Worm (Caenorhabditis elegans): ENCODE results near the gene atg-7.
A peak's percentile ranks its signal among the peaks of the same experiment; 100 is the strongest.

Gene atg-7

DNA sequence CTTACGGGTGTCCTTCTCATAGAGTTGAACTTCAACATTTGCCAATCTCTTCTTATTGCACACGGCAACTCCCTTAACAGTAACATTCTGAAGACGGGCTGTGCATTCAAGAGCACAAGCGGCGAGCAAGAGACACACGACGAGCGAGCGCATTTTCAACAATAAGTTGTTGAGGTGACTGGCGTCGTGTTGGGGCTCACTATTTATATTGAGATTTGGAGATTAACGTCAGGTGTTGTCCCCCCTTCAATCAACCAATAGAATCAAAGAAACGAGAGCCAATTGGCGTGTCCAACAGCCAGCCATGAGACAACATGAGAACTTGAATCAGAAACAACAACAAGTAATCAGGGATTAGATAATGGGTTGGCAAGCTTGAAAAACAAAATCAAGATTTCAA lies 16.9 kb downstream of the atg-7 start, which contains the start of gene ttr-16:
ttr-16 (minus strand) TSS at position 176 of the 400 bp plus-strand sequence.
- TF ChIP-seq dmd-4 (tag; optimal IDR thresholded peaks at IDR 0.05), result no peak
- no peak for TF ChIP-seq sma-3 (GFP tag; optimal IDR thresholded peaks at IDR 0.05)
- peak; percentile 20 for TF ChIP-seq F13H6.1 (tag; optimal IDR thresholded peaks at IDR 0.05)
- peak; percentile 20 for TF ChIP-seq C34F6.9 (tag; optimal IDR thresholded peaks at IDR 0.05)
- no peak for TF ChIP-seq nhr-6 (tag; optimal IDR thresholded peaks at IDR 0.05)
- TF ChIP-seq lin-13 (GFP tag; optimal IDR thresholded peaks at IDR 0.05), result no peak
- TF ChIP-seq alr-1 (tag; optimal IDR thresholded peaks at IDR 0.05), result no peak
- no peak for TF ChIP-seq fos-1 (tag; optimal IDR thresholded peaks at IDR 0.05)
- no peak for TF ChIP-seq peb-1 (tag; optimal IDR thresholded peaks at IDR 0.05)
- TF ChIP-seq crh-2 (tag; optimal IDR thresholded peaks at IDR 0.05), result no peak
- TF ChIP-seq ztf-1 (GFP tag; conservative IDR thresholded peaks at IDR 0.05), result no peak
- TF ChIP-seq mbf-1 (tag; optimal IDR thresholded peaks at IDR 0.05), result no peak
- TF ChIP-seq gmeb-1 (tag; optimal IDR thresholded peaks at IDR 0.05), result no peak
- no peak for TF ChIP-seq nhr-11 (tag; optimal IDR thresholded peaks at IDR 0.05)
- TF ChIP-seq sma-9 (GFP tag; optimal IDR thresholded peaks at IDR 0.05), result peak; percentile 32
- TF ChIP-seq sma-9 (tag; optimal IDR thresholded peaks at IDR 0.05), result no peak
- TF ChIP-seq R02D3.7 (tag; optimal IDR thresholded peaks at IDR 0.05), result no peak
- TF ChIP-seq ztf-11 (tag; optimal IDR thresholded peaks at IDR 0.05), result no peak
- no peak for TF ChIP-seq zag-1 (tag; optimal IDR thresholded peaks at IDR 0.05)
- TF ChIP-seq aly-2 (tag; optimal IDR thresholded peaks at IDR 0.05), result no peak
- no peak for TF ChIP-seq nhr-237 (tag; optimal IDR thresholded peaks at IDR 0.05)
- no peak for TF ChIP-seq nhr-21 (tag; optimal IDR thresholded peaks at IDR 0.05)
- no peak for TF ChIP-seq elt-3 (tag; optimal IDR thresholded peaks at IDR 0.05)
- TF ChIP-seq Y55F3AM.14 (GFP tag; optimal IDR thresholded peaks at IDR 0.05), result no peak
- no peak for TF ChIP-seq egl-27 (tag; optimal IDR thresholded peaks at IDR 0.05)
- no peak for TF ChIP-seq unc-62 (GFP tag; optimal IDR thresholded peaks at IDR 0.05)
- no peak for TF ChIP-seq mdl-1 (tag; optimal IDR thresholded peaks at IDR 0.05)
- TF ChIP-seq elt-1 (tag; optimal IDR thresholded peaks at IDR 0.05), result no peak
- TF ChIP-seq nhr-10 (tag; optimal IDR thresholded peaks at IDR 0.05), result no peak
- TF ChIP-seq ztf-4 (tag; optimal IDR thresholded peaks at IDR 0.05), result no peak
- TF ChIP-seq lsy-2 (tag; optimal IDR thresholded peaks at IDR 0.05), result peak in 1 of 2 experiments; percentile 49
- TF ChIP-seq nhr-12 (tag; optimal IDR thresholded peaks at IDR 0.05), result no peak
- TF ChIP-seq unc-55 (GFP tag; optimal IDR thresholded peaks at IDR 0.05), result no peak
- TF ChIP-seq sem-4 (tag; optimal IDR thresholded peaks at IDR 0.05), result no peak
- TF ChIP-seq snpc-4 (tag; optimal IDR thresholded peaks at IDR 0.05), result no peak
- TF ChIP-seq blmp-1 (tag; optimal IDR thresholded peaks at IDR 0.05; ENCODE audit: insufficient read depth), result no peak
- TF ChIP-seq nhr-129 (tag; optimal IDR thresholded peaks at IDR 0.05), result peak; percentile 64
- no peak for TF ChIP-seq nhr-25 (tag; optimal IDR thresholded peaks at IDR 0.05)
- TF ChIP-seq ama-1 (optimal IDR thresholded peaks at IDR 0.05), result peak; percentile 86
- TF ChIP-seq ZK546.5 (tag; optimal IDR thresholded peaks at IDR 0.05), result no peak
- no peak for TF ChIP-seq ceh-82 (tag; optimal IDR thresholded peaks at IDR 0.05)
- TF ChIP-seq lin-39 (tag; optimal IDR thresholded peaks at IDR 0.05), result no peak
- TF ChIP-seq lin-11 (tag; optimal IDR thresholded peaks at IDR 0.05), result no peak

DNA sequence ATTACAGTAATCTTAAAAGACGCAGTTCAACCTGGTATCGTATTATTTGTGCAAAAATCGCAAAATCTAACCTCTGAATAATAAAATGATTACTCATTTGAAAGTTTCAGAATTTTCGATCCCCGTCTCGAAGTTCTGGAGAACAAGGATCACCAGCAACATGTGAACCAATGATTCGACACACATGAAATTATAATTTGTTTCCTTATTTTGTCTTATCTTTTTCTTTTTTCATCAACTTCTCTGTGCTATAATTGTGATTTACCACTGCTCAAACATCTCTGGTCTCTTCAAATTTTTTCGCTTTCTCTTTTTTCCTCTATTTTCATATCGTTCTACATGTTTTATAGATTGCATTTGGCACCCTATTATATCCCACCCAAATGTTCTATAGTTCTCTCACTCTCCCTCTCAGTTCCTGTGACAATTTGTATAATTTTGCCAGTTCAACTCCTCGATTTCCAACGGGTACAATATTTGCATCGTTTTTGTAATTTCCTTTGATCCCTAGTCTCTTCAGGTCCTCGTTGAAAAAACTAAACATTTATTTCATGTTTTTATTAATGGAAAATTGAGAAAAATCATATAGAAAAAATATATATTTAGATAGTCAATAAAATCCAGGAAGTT lies 17.8 kb downstream of the atg-7 start:
- TF ChIP-seq mdl-1 (tag; optimal IDR thresholded peaks at IDR 0.05) (no peak), lsy-2 (tag; optimal IDR thresholded peaks at IDR 0.05) (peak in 1 of 2 experiments; percentile 58)
